Fruit fly (Drosophila melanogaster) S2 (cell line): ENCODE results near the gene Sap130.

ENCODE experiments used
- CG8478 ChIP-seq: fragments of >200 bp; optimal IDR thresholded peaks from 2 replicates; lab custom pipeline; 2018
- CTCF ChIP-seq, 2 experiments: fragments of >200 bp; optimal IDR thresholded peaks; 2 replicates each; lab custom pipeline; 2018

Gene Sap130

DNA sequence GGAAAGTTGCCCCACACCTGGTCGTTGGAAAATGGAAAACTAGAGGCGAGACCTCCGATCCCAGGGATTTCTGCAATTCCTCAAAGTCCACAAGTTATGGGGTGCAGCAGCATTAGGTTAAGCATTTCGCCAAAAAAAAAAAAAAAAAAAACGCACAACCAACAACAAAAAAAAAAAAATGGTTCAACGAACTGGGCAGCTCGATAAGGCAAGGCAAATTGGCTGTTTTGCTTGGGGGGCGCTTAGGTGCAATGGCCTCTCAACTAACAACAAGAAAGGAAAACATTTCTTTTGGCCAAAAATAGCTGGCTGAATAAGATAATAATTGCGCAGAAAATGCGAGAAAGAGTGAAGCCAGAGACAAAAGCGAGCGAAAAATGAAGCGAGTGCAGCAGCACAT, 5.5 kb upstream of the Sap130 start:
- no peak for TF ChIP-seq CTCF (optimal IDR thresholded peaks at IDR 0.05; lab: Kevin White, UChicago)
- no peak for TF ChIP-seq CG8478

DNA sequence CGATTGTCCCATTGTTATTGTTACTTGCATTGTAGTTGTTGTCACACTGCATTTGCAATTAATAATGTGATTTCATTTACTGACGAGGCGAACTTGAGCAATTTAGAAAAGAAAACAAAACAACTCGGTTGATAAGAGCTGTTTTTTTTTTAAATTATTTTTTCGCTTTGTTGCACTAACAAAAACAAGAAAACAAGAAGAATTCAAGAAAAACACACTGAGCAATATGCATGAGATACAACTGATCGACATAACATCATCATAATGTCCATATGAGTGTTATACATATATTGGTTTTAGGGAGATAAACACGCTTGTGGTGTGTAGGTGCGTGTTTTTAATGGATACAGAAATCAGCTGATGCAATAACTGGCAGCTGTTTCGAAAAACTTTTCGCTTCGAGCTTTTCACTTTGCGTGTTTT, 3.2 kb upstream of the Sap130 start:
- TF ChIP-seq CG8478 (no peak), CTCF (optimal IDR thresholded peaks at IDR 0.05; lab: Kevin White, UChicago) (no peak)

DNA sequence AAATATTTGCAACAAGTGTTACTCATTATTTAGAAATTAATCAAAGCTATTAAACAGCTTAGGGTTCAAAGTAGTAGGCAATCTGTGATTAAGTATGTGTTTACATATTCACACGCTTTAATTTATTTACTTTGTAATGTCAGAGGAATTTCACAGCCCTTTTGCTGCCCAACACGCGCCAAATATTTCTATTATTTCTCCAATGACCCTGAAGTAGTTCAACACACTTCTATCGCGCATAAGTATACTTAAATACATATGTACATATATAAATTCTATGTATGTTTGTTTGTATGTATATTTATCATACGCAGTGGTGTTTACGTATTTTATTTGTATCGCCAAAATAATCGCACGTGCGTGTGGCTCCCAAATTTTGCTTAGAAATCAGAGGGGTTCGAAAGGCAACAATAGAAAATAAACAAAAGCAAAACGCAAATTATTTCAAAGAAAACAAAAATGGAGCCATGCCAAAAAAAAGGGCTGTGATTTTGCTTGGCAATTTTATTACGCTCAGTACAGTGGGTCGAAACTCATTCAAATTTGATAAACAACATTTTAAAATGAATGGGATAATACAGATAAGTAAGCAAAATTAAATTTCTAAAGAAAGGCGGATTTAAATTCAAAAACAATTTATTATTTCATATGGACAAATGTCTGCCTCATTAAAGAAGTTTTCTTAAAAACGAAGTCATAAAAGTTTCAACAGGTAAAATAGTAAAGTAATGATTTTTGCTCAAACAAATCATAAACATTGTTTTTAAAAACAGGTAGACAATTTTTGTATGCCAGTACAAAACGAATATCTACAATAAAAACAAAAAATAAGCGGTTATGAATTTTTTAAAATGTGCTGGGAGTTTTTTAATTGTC, 2.3 kb upstream of the Sap130 start:
- TF ChIP-seq CTCF (optimal IDR thresholded peaks at IDR 0.05; lab: Kevin White, UChicago) (no peak), CG8478 (no peak)

DNA sequence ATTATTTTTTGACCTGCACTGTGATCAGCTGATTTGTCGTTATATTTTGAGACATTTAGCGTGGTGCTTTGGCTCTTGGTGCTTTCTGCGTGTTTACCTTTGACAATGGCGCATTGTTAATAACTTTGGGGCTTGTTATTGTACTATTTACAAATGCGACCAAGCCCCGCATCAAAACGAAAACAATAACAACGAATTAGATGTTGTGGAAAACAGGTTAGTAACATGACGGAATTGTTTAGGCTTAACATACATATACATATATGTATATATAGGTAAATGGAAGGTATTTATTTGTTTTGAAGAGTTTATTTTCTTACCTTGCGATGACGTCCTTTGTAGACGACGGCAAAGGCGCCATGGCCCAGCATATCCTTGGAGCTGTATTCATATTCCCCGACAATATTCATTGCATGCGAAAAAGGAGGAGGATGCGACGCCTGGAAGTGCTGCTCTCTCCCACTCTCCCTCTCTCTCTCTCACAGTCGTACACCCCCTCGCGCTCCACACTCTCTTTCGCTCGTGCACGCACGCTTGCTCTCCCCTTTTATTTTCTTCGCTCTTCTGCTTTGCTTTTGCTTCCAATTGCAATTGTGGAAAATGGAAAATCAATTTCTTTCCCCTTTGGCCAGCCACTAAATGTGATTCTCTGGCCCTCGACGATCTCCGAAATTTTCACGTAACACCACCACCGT, 1.5 kb upstream of the Sap130 start:
- TF ChIP-seq CTCF (optimal IDR thresholded peaks at IDR 0.05; lab: Kevin White, UChicago) (no peak), CG8478 (no peak)

DNA sequence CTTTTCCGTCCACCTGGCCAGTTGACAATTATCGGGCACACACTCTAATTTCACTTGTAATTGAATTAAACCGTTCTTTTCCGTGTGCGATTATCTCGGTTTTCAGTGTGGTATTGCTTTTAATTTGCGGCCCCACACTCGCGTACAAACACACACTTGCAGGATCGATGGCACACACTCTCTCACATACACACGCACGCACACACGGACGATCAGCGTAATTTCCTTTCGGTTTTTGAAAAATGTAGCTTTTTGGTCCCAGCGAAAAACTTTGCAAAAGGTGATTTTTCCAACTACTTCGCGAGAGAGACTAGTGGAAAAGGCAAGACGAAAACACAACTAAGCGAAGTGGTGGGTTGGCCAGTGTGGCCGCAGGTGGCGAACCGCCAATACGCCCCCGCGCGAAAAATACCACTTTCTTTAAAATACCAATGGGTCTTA, 952 bp upstream of the Sap130 start, which contains the start of gene Atg1:
Gene Atg1 (minus strand): TSS at position 387 of the 441 bp plus-strand sequence.
- TF ChIP-seq CG8478 = no peak
- peak; percentile 6 to 15 for TF ChIP-seq CTCF (optimal IDR thresholded peaks at IDR 0.05; lab: Kevin White, UChicago)

DNA sequence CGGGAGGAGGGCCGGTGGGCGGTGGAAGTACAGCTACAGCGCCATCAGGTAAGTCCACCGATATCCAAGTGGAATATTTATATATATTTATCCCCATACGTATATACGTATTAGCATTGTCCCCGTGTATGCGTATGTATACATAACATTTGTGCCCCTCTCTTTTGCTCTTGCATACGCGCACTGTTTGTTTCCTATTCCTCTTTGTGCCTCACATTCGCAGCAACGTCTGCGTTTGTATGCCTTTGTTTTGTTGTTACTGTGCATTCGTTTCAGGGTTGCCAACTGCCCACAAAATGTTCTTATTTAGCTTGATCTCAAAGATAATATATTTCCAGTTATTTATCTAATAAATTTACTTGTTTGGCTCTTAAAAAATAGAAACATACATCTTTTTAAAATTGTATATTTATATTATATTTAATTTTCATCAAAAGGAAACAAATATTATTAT, 615 bp downstream of the Sap130 start:
- TF ChIP-seq CG8478 = no peak
- no peak for TF ChIP-seq CTCF (optimal IDR thresholded peaks at IDR 0.05; lab: Kevin White, UChicago)

DNA sequence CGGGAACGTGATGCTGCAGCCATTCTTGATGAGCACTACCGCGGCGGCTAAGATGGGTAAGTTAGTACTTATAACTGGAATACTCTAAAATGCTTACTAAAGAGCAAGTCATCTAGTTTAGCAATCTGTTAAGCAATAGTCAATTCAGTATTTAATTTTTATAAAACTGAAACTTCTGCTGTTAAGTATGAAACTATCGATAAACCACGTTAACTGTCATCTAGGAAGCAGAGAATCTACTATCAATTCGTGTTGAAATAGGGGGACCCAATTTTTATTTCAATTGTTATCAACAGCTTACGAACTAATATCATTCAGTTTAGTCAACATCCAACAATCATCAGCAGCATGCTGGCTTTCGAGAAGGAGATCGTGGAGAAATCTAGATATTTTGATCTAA, 2.7 kb downstream of the Sap130 start, which contains the start of gene CG32110:
Gene CG32110 (plus strand): TSS at position 301 of the 400 bp plus-strand sequence.
- TF ChIP-seq CG8478 (no peak), CTCF (optimal IDR thresholded peaks at IDR 0.05; lab: Kevin White, UChicago) (no peak)

DNA sequence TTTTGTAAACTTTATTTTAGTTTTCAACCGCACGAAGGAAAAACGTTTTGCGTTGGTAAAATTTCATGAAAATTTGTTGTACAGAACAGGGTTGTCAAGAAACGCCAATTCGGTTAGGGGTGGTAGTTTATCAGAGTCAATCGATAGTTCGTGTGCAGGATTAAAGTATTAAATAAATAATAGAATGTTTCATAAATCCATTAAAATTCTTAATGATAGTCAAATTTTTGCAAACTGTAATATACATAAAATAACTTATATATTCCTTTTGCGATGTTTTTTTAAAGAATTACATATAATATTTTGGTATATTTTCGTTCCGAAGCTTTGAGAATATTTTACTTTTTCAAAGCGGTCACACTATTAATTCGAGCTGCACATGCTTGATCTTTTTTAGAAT, 8.2 kb downstream of the Sap130 start, which contains the start of the genes Sf3a2 and CG42588:
Gene Sf3a2 (minus strand): TSS at position 113 of the 400 bp plus-strand sequence.
Gene CG42588 (plus strand): TSS at position 348 of the 400 bp plus-strand sequence.
- TF ChIP-seq CG8478 = no peak
- TF ChIP-seq CTCF (optimal IDR thresholded peaks at IDR 0.05; lab: Kevin White, UChicago) = no peak

DNA sequence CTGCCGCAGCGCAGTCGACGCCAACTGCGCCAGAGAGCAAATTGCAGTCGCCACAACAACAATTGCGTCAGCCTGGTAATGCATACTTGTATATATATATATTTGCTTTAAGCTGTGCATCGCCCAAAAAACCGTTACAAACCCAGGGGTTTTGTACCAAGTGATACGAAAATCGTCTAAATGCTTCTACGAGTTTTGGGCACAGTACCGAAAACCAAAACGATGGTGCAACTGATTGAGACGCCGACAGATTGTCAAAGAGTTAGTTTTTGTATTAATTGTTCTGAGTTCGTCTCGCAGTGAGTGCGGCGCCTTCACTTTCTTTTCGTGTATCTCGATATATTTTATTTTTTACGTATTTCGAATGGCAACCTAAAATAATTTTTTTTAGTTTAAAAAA, 9.1 kb downstream of the Sap130 start:
- TF ChIP-seq CG8478 (no peak), CTCF (optimal IDR thresholded peaks at IDR 0.05; lab: Kevin White, UChicago) (no peak)

DNA sequence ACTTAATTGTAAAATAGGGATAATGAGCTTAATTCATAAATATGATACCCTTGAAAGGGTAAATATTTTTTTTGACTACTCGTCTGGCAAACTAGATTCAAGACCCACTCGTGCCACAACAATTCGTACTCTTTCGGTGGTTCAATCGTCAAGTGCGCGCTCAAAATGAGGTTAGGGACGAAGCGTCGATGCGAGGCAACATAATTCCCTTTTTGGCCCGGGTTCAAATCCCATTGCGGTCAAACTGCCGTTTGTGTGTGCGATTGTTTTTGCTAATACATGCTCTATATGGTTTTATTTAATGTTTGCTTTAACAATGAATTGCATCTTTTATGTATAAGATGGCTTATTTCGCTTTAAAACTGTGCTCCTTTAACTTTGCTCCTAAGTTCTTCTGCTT, 10.1 kb downstream of the Sap130 start:
- TF ChIP-seq CG8478 (no peak), CTCF (optimal IDR thresholded peaks at IDR 0.05; lab: Kevin White, UChicago) (no peak)

DNA sequence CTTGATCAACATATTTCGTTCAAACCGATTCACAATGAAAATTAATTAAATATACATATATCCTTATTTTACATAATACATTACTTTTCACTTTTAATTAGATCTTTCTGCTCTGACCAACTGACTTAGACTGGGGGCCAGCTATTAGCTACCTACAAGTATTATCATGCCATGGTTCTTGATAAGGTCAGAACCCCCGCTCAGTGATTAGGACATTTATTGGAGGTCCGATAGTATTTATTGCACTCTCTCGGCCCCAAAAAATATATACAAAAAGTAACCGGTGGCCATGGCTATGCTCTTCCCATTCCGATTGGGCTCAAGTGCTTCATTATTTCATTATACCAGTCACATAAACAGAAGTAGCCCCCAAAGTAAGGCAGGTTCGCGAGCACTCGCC, 22.0 kb downstream of the Sap130 start:
- no peak for TF ChIP-seq CG8478
- TF ChIP-seq CTCF (optimal IDR thresholded peaks at IDR 0.05; lab: Kevin White, UChicago) = no peak

DNA sequence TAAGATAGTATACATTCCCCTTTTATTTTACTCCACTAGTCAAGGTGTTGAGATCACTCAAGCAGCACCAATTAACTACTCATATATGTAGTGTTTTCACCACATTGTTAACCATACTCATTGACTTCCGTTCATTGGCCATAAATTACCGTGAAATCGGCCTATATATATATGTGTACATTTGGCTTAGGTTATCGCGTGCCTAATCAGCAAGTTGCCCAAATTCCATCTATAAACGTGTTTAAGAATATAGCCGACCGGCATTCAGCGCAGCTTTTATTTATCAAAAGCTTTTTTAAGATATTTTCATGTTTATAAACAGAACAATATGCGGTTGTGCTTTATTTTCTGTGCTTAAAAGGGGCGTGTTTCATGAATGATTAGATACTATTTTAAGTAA, 22.8 kb downstream of the Sap130 start:
- TF ChIP-seq CG8478 (no peak), CTCF (optimal IDR thresholded peaks at IDR 0.05; lab: Kevin White, UChicago) (no peak)

DNA sequence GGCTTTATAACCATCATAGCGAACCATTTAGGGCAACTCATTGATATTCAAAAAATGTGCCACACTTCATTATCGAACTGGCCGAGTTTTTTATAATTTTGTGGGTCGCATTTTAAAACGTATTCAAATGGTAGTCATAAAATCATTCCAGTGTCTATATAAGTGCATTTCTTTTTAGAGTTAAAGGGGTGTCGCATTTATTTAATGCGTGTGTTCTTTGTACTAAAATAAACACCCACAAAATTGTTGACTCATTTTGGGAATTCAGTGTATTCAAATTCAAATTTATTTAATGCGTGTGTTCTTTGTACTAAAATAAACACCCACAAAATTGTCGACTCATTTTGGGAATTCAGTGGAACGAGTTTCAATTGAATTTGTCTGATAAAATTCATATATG, 24.7 kb downstream of the Sap130 start:
- no peak for TF ChIP-seq CTCF (optimal IDR thresholded peaks at IDR 0.05; lab: Kevin White, UChicago)
- no peak for TF ChIP-seq CG8478

DNA sequence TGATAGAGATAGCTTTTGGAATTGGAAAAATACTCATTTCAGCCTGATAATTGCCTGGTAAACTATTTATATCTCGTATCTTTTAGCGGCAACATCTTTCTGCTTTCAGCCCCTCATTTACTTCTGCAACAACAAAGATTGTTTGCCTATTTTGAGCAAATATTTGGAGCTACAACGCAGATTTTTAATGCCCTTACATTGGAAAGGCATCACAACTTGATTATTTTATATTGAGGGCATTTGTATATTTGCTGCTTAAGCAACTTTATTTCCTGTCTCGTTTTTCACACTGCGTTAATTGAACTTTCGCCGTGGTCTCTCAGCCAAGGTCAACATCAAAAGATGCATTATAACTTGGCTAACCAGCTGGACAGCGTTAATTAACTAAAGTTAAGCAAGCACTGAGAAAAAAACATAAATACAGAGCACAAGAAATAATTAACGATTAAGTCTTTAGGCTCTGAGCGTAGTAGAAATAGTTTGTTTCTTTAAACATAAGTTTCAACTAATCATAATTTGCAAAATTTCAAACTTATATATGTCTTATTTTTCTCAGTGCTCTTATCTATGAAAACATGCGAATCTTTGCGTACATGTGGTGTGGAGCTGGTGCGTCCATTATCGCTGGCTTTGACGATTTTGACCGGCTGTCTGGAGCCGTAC, 25.7 kb downstream of the Sap130 start:
- TF ChIP-seq CG8478 = no peak
- TF ChIP-seq CTCF (optimal IDR thresholded peaks at IDR 0.05; lab: Kevin White, UChicago) = no peak

DNA sequence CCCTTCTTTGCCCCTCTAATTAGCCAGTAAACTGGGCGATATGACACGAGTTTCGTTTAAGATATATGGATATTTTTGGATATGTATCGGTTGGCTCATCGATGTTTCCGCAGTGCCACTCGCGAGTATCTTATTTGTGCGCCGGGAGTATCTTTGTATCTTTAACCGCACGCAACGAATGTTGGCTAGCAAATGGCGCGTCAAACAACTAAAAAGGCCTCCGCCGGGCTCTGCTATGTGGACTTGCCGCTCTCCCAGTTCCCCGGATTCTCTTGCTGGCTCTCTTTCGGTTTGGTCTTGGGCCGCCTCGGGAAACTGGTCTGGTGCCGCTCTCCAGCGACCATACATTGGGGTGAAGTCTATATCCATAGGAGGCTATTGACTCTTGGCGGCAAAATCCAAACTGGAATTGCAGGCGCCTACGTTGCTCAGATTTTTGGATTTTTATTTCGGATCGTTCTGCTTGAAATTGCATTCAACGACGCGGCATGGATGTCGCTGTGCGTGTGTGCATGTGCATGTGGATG, 26.7 kb downstream of the Sap130 start:
- no peak for TF ChIP-seq CTCF (optimal IDR thresholded peaks at IDR 0.05; lab: Kevin White, UChicago)
- no peak for TF ChIP-seq CG8478
